Fruit fly (Drosophila melanogaster): ENCODE results near the gene RhoGAP1A.

dm6 chrX:173544-173943 lies 46.3 kb downstream of the RhoGAP1A start:
- TF ChIP-seq OdsH (GFP tag; optimal IDR thresholded peaks at IDR 0.05) (no peak), Dfd (GFP tag; optimal IDR thresholded peaks at IDR 0.05) (no peak), dmrt93B (GFP tag; optimal IDR thresholded peaks at IDR 0.05) (no peak), pan (optimal IDR thresholded peaks at IDR 0.05) (no peak), Rel (GFP tag; optimal IDR thresholded peaks at IDR 0.05) (no peak), Rel (tag; optimal IDR thresholded peaks at IDR 0.05) (no peak)
